Fruit fly (Drosophila melanogaster) whole organism, prepupa: ENCODE data around the gene CG1983.
A peak's percentile ranks its signal among the peaks of the same experiment; 100 is the strongest.

Experiments used
- Blimp-1 ChIP-seq: fragments of 200-800 bp; sonication (Bioruptor generic); optimal IDR thresholded peaks from 3 replicates; lab custom pipeline; 2017; ENCODE audit warnings: missing biosample characterization, missing genetic modification characterization, mild to moderate bottlenecking, moderate library complexity, missing genetic modification reagents
- CG10669 ChIP-seq: fragments of 200-800 bp; sonication (Bioruptor generic); optimal IDR thresholded peaks from 3 replicates; lab custom pipeline; 2018; ENCODE audit warnings: missing biosample characterization, mild to moderate bottlenecking, missing genetic modification characterization, moderate library complexity
- CG11294 ChIP-seq: fragments of 200-800 bp; sonication (Bioruptor generic); IDR thresholded peaks from 2 replicates; pipeline ENCODE4 v1.3.6; 2022; ENCODE audit warnings: missing biosample characterization, missing genetic modification characterization
- CG11762 ChIP-seq: fragments of 200-800 bp; sonication (Bioruptor generic); optimal IDR thresholded peaks from 3 replicates; lab custom pipeline; 2016; ENCODE audit warnings: missing biosample characterization, missing genetic modification characterization; ENCODE audit not compliant: insufficient read depth
- CG15336 ChIP-seq: fragments of 200-800 bp; sonication (Bioruptor generic); IDR thresholded peaks from 2 replicates; pipeline ENCODE4 v1.3.6; 2022; ENCODE audit warnings: missing biosample characterization, missing genetic modification characterization
- CG16779 ChIP-seq: fragments of 200-800 bp; sonication (Bioruptor generic); optimal IDR thresholded peaks from 3 replicates; lab custom pipeline; 2017; ENCODE audit warnings: missing biosample characterization, mild to moderate bottlenecking, missing genetic modification characterization
- CG3032 ChIP-seq: fragments of 200-800 bp; optimal IDR thresholded peaks from 2 replicates; lab custom pipeline; 2019; ENCODE audit warnings: missing biosample characterization, mild to moderate bottlenecking, missing genetic modification characterization, moderate library complexity
- CG32006 ChIP-seq: fragments of 200-800 bp; sonication (Bioruptor generic); optimal IDR thresholded peaks from 3 replicates; lab custom pipeline; 2017; ENCODE audit warnings: missing biosample characterization, mild to moderate bottlenecking, missing genetic modification characterization
- CG34406 ChIP-seq: fragments of 200-800 bp; sonication (Bioruptor generic); optimal IDR thresholded peaks from 3 replicates; lab custom pipeline; 2016; ENCODE audit warnings: missing biosample characterization, missing genetic modification characterization
- CG4318 ChIP-seq: fragments of 200-800 bp; sonication (Bioruptor generic); optimal IDR thresholded peaks from 3 replicates; lab custom pipeline; 2017; ENCODE audit warnings: missing biosample characterization, mild to moderate bottlenecking, missing genetic modification characterization
- CG6163 ChIP-seq: fragments of 200-800 bp; sonication (Bioruptor generic); IDR thresholded peaks from 3 replicates; pipeline ENCODE4 v1.3.6; 2022; ENCODE audit warnings: missing biosample characterization, missing genetic modification characterization
- CG6854 ChIP-seq: fragments of 200-800 bp; sonication (Bioruptor generic); optimal IDR thresholded peaks from 2 replicates; lab custom pipeline; 2017; ENCODE audit warnings: missing biosample characterization, mild to moderate bottlenecking, missing genetic modification characterization
- CG7368 ChIP-seq: fragments of 200-800 bp; sonication (Bioruptor generic); optimal IDR thresholded peaks from 3 replicates; lab custom pipeline; 2016; ENCODE audit warnings: missing biosample characterization, missing genetic modification characterization
- CG8119 ChIP-seq: fragments of 200-800 bp; sonication (Bioruptor generic); IDR thresholded peaks from 3 replicates; pipeline ENCODE4 v1.3.6; 2022; ENCODE audit warnings: missing biosample characterization, missing genetic modification characterization
- CG8319 ChIP-seq: fragments of 200-800 bp; sonication (Bioruptor generic); optimal IDR thresholded peaks from 3 replicates; lab custom pipeline; 2016; ENCODE audit warnings: missing biosample characterization, missing genetic modification characterization
- CG8632 ChIP-seq: fragments of 200-800 bp; sonication (Bioruptor generic); optimal IDR thresholded peaks from 3 replicates; lab custom pipeline; 2016; ENCODE audit warnings: missing biosample characterization, missing genetic modification characterization
- CG9139 ChIP-seq: fragments of 200-800 bp; sonication (Bioruptor generic); optimal IDR thresholded peaks from 3 replicates; lab custom pipeline; 2017; ENCODE audit warnings: missing biosample characterization, mild to moderate bottlenecking, missing genetic modification characterization
- Eip75B ChIP-seq: fragments of 200-800 bp; sonication (Bioruptor generic); optimal IDR thresholded peaks from 3 replicates; lab custom pipeline; 2016; ENCODE audit warnings: missing biosample characterization, missing genetic modification characterization
- Eip93F ChIP-seq: fragments of 200-800 bp; sonication (Bioruptor generic); optimal IDR thresholded peaks from 2 replicates; lab custom pipeline; 2016; ENCODE audit warnings: missing biosample characterization, mild to moderate bottlenecking, missing genetic modification characterization
- Ets21C ChIP-seq: fragments of 200-800 bp; sonication (Bioruptor generic); optimal IDR thresholded peaks from 3 replicates; lab custom pipeline; 2016; ENCODE audit warnings: missing biosample characterization, missing genetic modification characterization
- Ets96B ChIP-seq: fragments of 200-800 bp; optimal IDR thresholded peaks from 2 replicates; lab custom pipeline; 2019; ENCODE audit warnings: missing biosample characterization, mild to moderate bottlenecking, missing genetic modification characterization, moderate library complexity
- Gug ChIP-seq: fragments of 200-800 bp; sonication (Bioruptor generic); IDR thresholded peaks from 2 replicates; pipeline ENCODE4 v1.3.6; 2022; ENCODE audit warnings: missing biosample characterization, missing genetic modification characterization
- Hr38 ChIP-seq: sonication (Bioruptor generic); optimal IDR thresholded peaks from 2 replicates; lab custom pipeline; 2016; ENCODE audit warnings: missing biosample characterization, missing genetic modification characterization
- Hr39 ChIP-seq: fragments of 200-800 bp; sonication (Bioruptor generic); optimal IDR thresholded peaks from 2 replicates; lab custom pipeline; 2016; ENCODE audit warnings: missing biosample characterization, missing genetic modification characterization
- Lpt ChIP-seq: fragments of 200-800 bp; sonication (Bioruptor generic); optimal IDR thresholded peaks from 3 replicates; lab custom pipeline; 2016; ENCODE audit warnings: missing biosample characterization, missing genetic modification characterization
- OdsH ChIP-seq: fragments of 200-800 bp; sonication (Bioruptor generic); optimal IDR thresholded peaks from 3 replicates; lab custom pipeline; 2016; ENCODE audit warnings: missing biosample characterization, missing genetic modification characterization
- Sox102F ChIP-seq: fragments of 200-800 bp; sonication (Bioruptor generic); optimal IDR thresholded peaks from 2 replicates; lab custom pipeline; 2016; ENCODE audit warnings: missing biosample characterization, mild to moderate bottlenecking, missing genetic modification characterization
- Sox14 ChIP-seq: fragments of 200-800 bp; sonication (Bioruptor generic); optimal IDR thresholded peaks from 3 replicates; lab custom pipeline; 2016; ENCODE audit warnings: missing biosample characterization, missing genetic modification characterization
- achi ChIP-seq: fragments of 200-800 bp; sonication (Bioruptor generic); optimal IDR thresholded peaks from 3 replicates; lab custom pipeline; 2016; ENCODE audit warnings: missing biosample characterization, missing genetic modification characterization
- dac ChIP-seq: fragments of 200-800 bp; sonication (Bioruptor generic); optimal IDR thresholded peaks from 2 replicates; lab custom pipeline; 2017; ENCODE audit warnings: missing biosample characterization, mild to moderate bottlenecking, missing genetic modification characterization
- dsx ChIP-seq: fragments of 200-800 bp; optimal IDR thresholded peaks from 3 replicates; lab custom pipeline; 2019; ENCODE audit warnings: missing biosample characterization, mild to moderate bottlenecking, missing genetic modification characterization, moderate library complexity; ENCODE audit not compliant: poor library complexity, severe bottlenecking
- esn ChIP-seq: fragments of 200-800 bp; sonication (Bioruptor generic); optimal IDR thresholded peaks from 2 replicates; lab custom pipeline; 2016; ENCODE audit warnings: missing biosample characterization, mild to moderate bottlenecking, missing genetic modification characterization, moderate library complexity
- fd59A ChIP-seq: fragments of 200-800 bp; sonication (Bioruptor generic); optimal IDR thresholded peaks from 2 replicates; lab custom pipeline; 2017; ENCODE audit warnings: missing biosample characterization, mild to moderate bottlenecking, missing genetic modification characterization, missing genetic modification reagents
- fd85E ChIP-seq: fragments of 200-800 bp; sonication (Bioruptor generic); optimal IDR thresholded peaks from 3 replicates; lab custom pipeline; 2016; ENCODE audit warnings: missing biosample characterization, missing genetic modification characterization
- net ChIP-seq: fragments of 200-800 bp; sonication (Bioruptor generic); optimal IDR thresholded peaks from 3 replicates; lab custom pipeline; 2016; ENCODE audit warnings: missing biosample characterization, missing genetic modification characterization
- pdm3 ChIP-seq: fragments of 200-800 bp; sonication (Bioruptor generic); optimal IDR thresholded peaks from 3 replicates; lab custom pipeline; 2016; ENCODE audit warnings: missing biosample characterization, missing genetic modification characterization
- salr ChIP-seq, 2 experiments: fragments of 200-800 bp; sonication (Bioruptor generic); optimal IDR thresholded peaks; 3 replicates each; lab custom pipeline; 2016 to 2018; ENCODE audit warnings: missing biosample characterization in 2 of 2, missing genetic modification characterization in 2 of 2, mild to moderate bottlenecking in 1 of 2
- spab ChIP-seq: fragments of 200-800 bp; sonication (Bioruptor generic); optimal IDR thresholded peaks from 2 replicates; lab custom pipeline; 2017; ENCODE audit warnings: missing biosample characterization, mild to moderate bottlenecking, missing genetic modification characterization, missing genetic modification reagents
- vri ChIP-seq: fragments of 200-800 bp; sonication (Bioruptor generic); optimal IDR thresholded peaks from 3 replicates; lab custom pipeline; 2016; ENCODE audit warnings: missing biosample characterization, mild to moderate bottlenecking, missing genetic modification characterization

CG1983 gene

DNA sequence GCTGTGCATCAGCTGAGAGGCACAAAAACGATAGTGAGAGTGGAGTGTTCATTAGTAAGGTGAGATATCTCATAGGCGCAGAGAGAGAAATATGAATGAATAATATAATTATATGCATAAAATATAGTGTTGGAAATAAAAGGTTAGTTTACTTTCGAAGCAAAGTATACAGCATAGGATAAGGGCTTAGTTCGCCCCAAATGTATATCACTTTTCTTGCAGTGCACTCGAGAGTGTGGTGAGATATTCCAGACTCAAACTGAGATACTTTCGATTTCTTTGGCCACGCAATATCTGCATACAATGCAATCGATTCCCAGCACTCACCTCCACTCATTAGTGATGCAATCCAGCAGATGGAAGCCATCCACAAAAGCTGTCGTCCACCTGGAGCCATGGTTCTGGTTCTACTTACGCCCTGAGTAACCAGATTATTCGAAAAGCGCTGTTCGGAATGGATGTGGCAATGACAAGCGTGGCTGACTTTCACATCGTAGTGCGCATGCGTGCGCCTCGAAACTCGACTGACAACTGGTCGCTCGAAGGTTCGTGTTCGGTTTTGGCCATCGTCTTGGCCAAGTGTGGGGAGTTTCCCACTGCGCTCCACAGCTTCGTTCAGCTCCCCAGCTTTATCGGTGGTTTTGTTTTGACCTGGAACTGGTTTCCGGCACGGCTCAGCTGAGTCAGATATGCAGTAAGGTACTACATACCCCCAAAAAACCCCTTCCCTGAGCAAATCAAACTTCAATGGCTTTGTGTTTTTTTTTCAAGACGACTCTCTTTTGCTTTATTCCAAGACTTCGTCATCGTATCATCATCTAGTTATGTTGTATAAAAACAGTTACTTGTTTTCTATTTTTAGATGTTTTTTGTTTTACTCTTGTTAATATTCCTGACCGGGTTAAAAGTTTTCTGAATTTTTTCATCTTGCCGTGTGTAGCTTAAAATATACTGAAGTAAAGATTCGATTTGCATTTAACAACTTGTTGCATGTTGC is 6.5 kb downstream of the CG1983 start, which contains the start of gene Rsod (continued):
- TF ChIP-seq CG8632 (GFP tag; lab: Kevin White, UChicago) = peak; percentile 79
- peak; percentile 71 for TF ChIP-seq CG10669 (GFP tag; lab: Kevin White, UChicago)
- TF ChIP-seq dsx (GFP tag; lab: Kevin White, UChicago) = peak; percentile 65
- TF ChIP-seq net (GFP tag; lab: Kevin White, UChicago) = peak; percentile 85
- TF ChIP-seq CG34406 (GFP tag; lab: Kevin White, UChicago) = peak; percentile 80
- peak; percentile 86 for TF ChIP-seq CG11294 (GFP tag; lab: Robert Waterston, UW)
- TF ChIP-seq CG32006 (GFP tag; lab: Kevin White, UChicago) = peak; percentile 92
- TF ChIP-seq CG7368 (GFP tag; lab: Kevin White, UChicago) = peak; percentile 54
- TF ChIP-seq Sox14 = peak; percentile 82
- TF ChIP-seq CG3032 (tag; lab: Kevin White, UChicago) = peak; percentile 76
- peak; percentile 87 for TF ChIP-seq pdm3 (GFP tag; lab: Kevin White, UChicago)
- TF ChIP-seq achi (GFP tag; lab: Kevin White, UChicago) = peak; percentile 88
- TF ChIP-seq OdsH (GFP tag; lab: Kevin White, UChicago) = peak; percentile 91
- TF ChIP-seq dac (GFP tag; lab: Kevin White, UChicago) = peak; percentile 84
- TF ChIP-seq CG6854 = peak; percentile 53
- TF ChIP-seq CG4318 = peak; percentile 79
- peak; percentile 70 for TF ChIP-seq Eip75B (GFP tag; lab: Kevin White, UChicago)
- TF ChIP-seq CG15336 (GFP tag; lab: Robert Waterston, UW) = peak; percentile 95
- peak; percentile 78 for TF ChIP-seq Ets96B (tag; lab: Kevin White, UChicago)
- peak; percentile 77 for TF ChIP-seq CG11762 (GFP tag; lab: Kevin White, UChicago)
- TF ChIP-seq Hr39 (GFP tag; lab: Kevin White, UChicago) = peak; percentile 79
- TF ChIP-seq CG8119 = peak; percentile 94
- TF ChIP-seq CG16779 (tag; lab: Kevin White, UChicago) = peak; percentile 66
- no peak for TF ChIP-seq Hr38 (GFP tag; lab: Kevin White, UChicago)
- peak; percentile 99 for TF ChIP-seq Blimp-1
- peak; percentile 57 for TF ChIP-seq Ets21C (GFP tag; lab: Kevin White, UChicago)
- peak; percentile 83 for TF ChIP-seq Gug (GFP tag; lab: Robert Waterston, UW)

DNA sequence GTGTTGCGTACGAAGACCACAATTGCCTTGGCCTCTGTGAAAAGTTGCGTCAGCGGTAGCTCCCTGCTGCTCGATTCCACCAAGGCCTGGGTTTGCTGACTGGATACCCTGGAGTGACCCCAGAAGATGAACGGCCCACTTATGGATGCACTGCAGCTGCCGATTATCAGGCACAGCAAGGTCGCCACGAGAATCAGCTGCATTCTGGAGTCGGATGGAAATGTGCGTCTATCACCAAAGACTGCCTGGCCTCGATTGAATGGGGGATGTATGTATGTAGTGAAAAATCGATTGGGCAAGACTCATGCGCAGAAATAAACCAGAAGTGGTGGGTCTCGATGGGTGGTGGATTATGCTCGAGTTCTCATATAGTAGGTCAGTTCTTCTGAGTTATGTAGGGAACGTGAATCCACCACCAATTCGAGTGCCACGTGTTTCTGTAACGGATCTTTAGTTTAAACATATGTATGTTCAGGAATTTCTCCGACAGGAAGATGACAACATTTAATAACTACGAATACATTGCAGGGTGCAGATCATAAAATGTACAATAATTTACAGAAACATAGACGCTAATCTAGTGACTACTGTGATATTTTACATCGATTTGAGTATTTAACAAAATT is 11.2 kb downstream of the CG1983 start, which contains the start of gene VhaAC45RP:
TSS of gene VhaAC45RP (minus strand) at position 261 of the 626 bp plus-strand sequence.
- TF ChIP-seq spab (GFP tag; lab: Kevin White, UChicago) = no peak
- no peak for TF ChIP-seq CG9139
- TF ChIP-seq fd85E (GFP tag; lab: Kevin White, UChicago) = no peak
- no peak for TF ChIP-seq achi (GFP tag; lab: Kevin White, UChicago)
- no peak for TF ChIP-seq fd59A (GFP tag; lab: Kevin White, UChicago)
- TF ChIP-seq Eip93F (GFP tag; lab: Kevin White, UChicago) = no peak
- no peak for TF ChIP-seq Blimp-1
- TF ChIP-seq vri (GFP tag; lab: Kevin White, UChicago) = no peak
- TF ChIP-seq CG6163 (GFP tag; lab: Robert Waterston, UW) = no peak
- TF ChIP-seq Lpt (GFP tag; lab: Kevin White, UChicago) = no peak
- TF ChIP-seq Sox14 = no peak
- no peak for TF ChIP-seq CG8319 (GFP tag; lab: Kevin White, UChicago)
- TF ChIP-seq salr (GFP tag; optimal IDR thresholded peaks at IDR 0.05; lab: Kevin White, UChicago) = no peak
- TF ChIP-seq Sox102F = no peak
- no peak for TF ChIP-seq esn
- TF ChIP-seq CG6854 = no peak
- no peak for TF ChIP-seq pdm3 (GFP tag; lab: Kevin White, UChicago)
- no peak for TF ChIP-seq CG32006 (GFP tag; lab: Kevin White, UChicago)
- TF ChIP-seq CG10669 (GFP tag; lab: Kevin White, UChicago) = no peak
